Worm (Caenorhabditis elegans) whole organism, early embryonic: ENCODE measurements around the gene Y59E1A.4.
A peak's percentile ranks its signal among the peaks of the same experiment; 100 is the strongest.

Experiments used
- B0310.2 ChIP-seq: sonication (generic microtip); optimal IDR thresholded peaks from 2 replicates; lab custom pipeline; 2016; ENCODE audit warnings: mild to moderate bottlenecking, missing genetic modification characterization, missing compliant biosample characterization
- F13C5.2 ChIP-seq: sonication (generic microtip); optimal IDR thresholded peaks from 2 replicates; lab custom pipeline; 2017; ENCODE audit warnings: mild to moderate bottlenecking, missing genetic modification characterization, inconsistent platforms, missing compliant biosample characterization
- aly-1 ChIP-seq: sonication (generic microtip); optimal IDR thresholded peaks from 2 replicates; lab custom pipeline; 2016; ENCODE audit warnings: missing genetic modification characterization, missing compliant biosample characterization
- ama-1 ChIP-seq: fragments of 150-350 bp; optimal IDR thresholded peaks from 2 replicates; lab custom pipeline; 2014
- ceh-13 ChIP-seq: fragments of 200-800 bp; sonication (Bioruptor generic); optimal IDR thresholded peaks from 2 replicates; lab custom pipeline; 2018; ENCODE audit warnings: mild to moderate bottlenecking, missing genetic modification characterization, missing compliant biosample characterization
- ceh-36 ChIP-seq: sonication (generic microtip); optimal IDR thresholded peaks from 2 replicates; lab custom pipeline; 2016; ENCODE audit warnings: missing genetic modification characterization, inconsistent platforms, missing compliant biosample characterization
- ets-7 ChIP-seq: sonication (generic microtip); optimal IDR thresholded peaks from 2 replicates; lab custom pipeline; 2016; ENCODE audit warnings: missing genotype, missing genetic modification characterization, missing compliant biosample characterization
- flt-1 ChIP-seq: fragments of 200-800 bp; sonication (Bioruptor generic); IDR thresholded peaks from 2 replicates; pipeline ENCODE4 v1.3.6; 2022; ENCODE audit warnings: missing genetic modification characterization, missing compliant biosample characterization
- hmbx-1 ChIP-seq: sonication (generic microtip); optimal IDR thresholded peaks from 2 replicates; lab custom pipeline; 2016; ENCODE audit warnings: mild to moderate bottlenecking, missing genetic modification characterization, missing compliant biosample characterization
- hmg-4 ChIP-seq: fragments of 200-800 bp; sonication (Bioruptor generic); optimal IDR thresholded peaks from 2 replicates; lab custom pipeline; 2018; ENCODE audit warnings: mild to moderate bottlenecking, missing genetic modification characterization, missing compliant biosample characterization
- hnd-1 ChIP-seq: sonication (generic microtip); optimal IDR thresholded peaks from 2 replicates; lab custom pipeline; 2016; ENCODE audit warnings: missing genetic modification characterization, missing compliant biosample characterization
- pes-1 ChIP-seq: fragments of 200-800 bp; sonication (Bioruptor generic); IDR thresholded peaks from 2 replicates; pipeline ENCODE4 v1.3.6; 2022; ENCODE audit warnings: missing genetic modification reagents, missing genetic modification characterization, missing compliant biosample characterization
- scrt-1 ChIP-seq: fragments of 200-800 bp; sonication (Bioruptor generic); IDR thresholded peaks from 2 replicates; pipeline ENCODE4 v1.3.6; 2022; ENCODE audit warnings: missing genetic modification characterization, missing compliant biosample characterization
- sea-1 ChIP-seq: fragments of 200-800 bp; sonication (Bioruptor generic); conservative IDR thresholded peaks from 2 replicates; pipeline ENCODE4 v1.3.6; 2022; ENCODE audit warnings: missing genetic modification characterization, missing compliant biosample characterization
- tbx-11 ChIP-seq: fragments of 200-800 bp; sonication (Bioruptor generic); IDR thresholded peaks from 2 replicates; pipeline ENCODE4 v1.3.6; 2022; ENCODE audit warnings: missing genetic modification characterization, missing compliant biosample characterization
- tbx-37 ChIP-seq: fragments of 200-800 bp; sonication (Bioruptor generic); conservative IDR thresholded peaks from 2 replicates; pipeline ENCODE4 v1.3.6; 2022; ENCODE audit warnings: missing genetic modification reagents, missing genetic modification characterization, missing compliant biosample characterization
- tra-4 ChIP-seq: sonication (generic microtip); optimal IDR thresholded peaks from 2 replicates; lab custom pipeline; 2017; ENCODE audit warnings: missing genetic modification characterization, missing compliant biosample characterization

Gene Y59E1A.4

ce11 chrX:1971647-1972046, 31.9 kb upstream of the Y59E1A.4 start:
- TF ChIP-seq tra-4 (tag; lab: Kevin White, UChicago) (no peak), F13C5.2 (tag; lab: Kevin White, UChicago) (no peak), tbx-37 (GFP tag; lab: Robert Waterston, UW) (no peak), hmg-4 (GFP tag; lab: Kevin White, UChicago) (no peak), pes-1 (GFP tag; lab: Robert Waterston, UW) (no peak), ceh-13 (no peak), tbx-11 (GFP tag; lab: Robert Waterston, UW) (no peak), scrt-1 (GFP tag; lab: Robert Waterston, UW) (no peak), flt-1 (no peak), ets-7 (tag; lab: Kevin White, UChicago) (no peak), B0310.2 (tag; lab: Kevin White, UChicago) (no peak), ceh-36 (tag; lab: Kevin White, UChicago) (no peak), hmbx-1 (no peak), sea-1 (GFP tag; lab: Robert Waterston, UW) (no peak), aly-1 (no peak), ama-1 (lab: Kevin White, UChicago) (no peak), hnd-1 (tag; lab: Kevin White, UChicago) (no peak)

ce11 chrX:1969575-1969974, 29.8 kb upstream of the Y59E1A.4 start, which contains the start of gene str-79:
TSS of gene str-79 (plus strand) at chrX:1969875.
- TF ChIP-seq ets-7 (tag; lab: Kevin White, UChicago) (no peak), ceh-36 (tag; lab: Kevin White, UChicago) (no peak), tra-4 (tag; lab: Kevin White, UChicago) (no peak), hmbx-1 (no peak), F13C5.2 (tag; lab: Kevin White, UChicago) (no peak), hmg-4 (GFP tag; lab: Kevin White, UChicago) (no peak)

- TF ChIP-seq ets-7 (tag; lab: Kevin White, UChicago) (no peak), F13C5.2 (tag; lab: Kevin White, UChicago) (peak; percentile 29)
Observed at ce11 chrX:1964828-1965227, 25.0 kb upstream of the Y59E1A.4 start.

- no peak for TF ChIP-seq pes-1 (GFP tag; lab: Robert Waterston, UW)
- TF ChIP-seq tra-4 (tag; lab: Kevin White, UChicago), result no peak
- no peak for TF ChIP-seq sea-1 (GFP tag; lab: Robert Waterston, UW)
- no peak for TF ChIP-seq F13C5.2 (tag; lab: Kevin White, UChicago)
- TF ChIP-seq hmbx-1, result no peak
- no peak for TF ChIP-seq tbx-37 (GFP tag; lab: Robert Waterston, UW)
- TF ChIP-seq aly-1, result no peak
- no peak for TF ChIP-seq flt-1
- TF ChIP-seq hnd-1 (tag; lab: Kevin White, UChicago), result no peak
- TF ChIP-seq ceh-36 (tag; lab: Kevin White, UChicago), result no peak
- no peak for TF ChIP-seq hmg-4 (GFP tag; lab: Kevin White, UChicago)
- no peak for TF ChIP-seq ama-1 (lab: Kevin White, UChicago)
- TF ChIP-seq scrt-1 (GFP tag; lab: Robert Waterston, UW), result no peak
- no peak for TF ChIP-seq tbx-11 (GFP tag; lab: Robert Waterston, UW)
- TF ChIP-seq ets-7 (tag; lab: Kevin White, UChicago), result no peak
- TF ChIP-seq B0310.2 (tag; lab: Kevin White, UChicago), result no peak
Observed at ce11 chrX:1964411-1964810, 24.6 kb upstream of the Y59E1A.4 start.

ce11 chrX:1962273-1962672, 22.5 kb upstream of the Y59E1A.4 start, which contains the start of gene F52D2.7:
TSS of gene F52D2.7 (plus strand) at chrX:1962573.
- TF ChIP-seq hnd-1 (tag; lab: Kevin White, UChicago), result no peak

ce11 chrX:1960895-1961715, 21.3 kb upstream of the Y59E1A.4 start:
- TF ChIP-seq hmg-4 (GFP tag; lab: Kevin White, UChicago) (no peak), hmbx-1 (no peak), tbx-11 (GFP tag; lab: Robert Waterston, UW) (no peak), aly-1 (no peak), tbx-37 (GFP tag; lab: Robert Waterston, UW) (no peak), sea-1 (GFP tag; lab: Robert Waterston, UW) (no peak)

ce11 chrX:1959063-1959462, 19.3 kb upstream of the Y59E1A.4 start:
- TF ChIP-seq ceh-13 (no peak), ets-7 (tag; lab: Kevin White, UChicago) (no peak), tra-4 (tag; lab: Kevin White, UChicago) (no peak), tbx-11 (GFP tag; lab: Robert Waterston, UW) (no peak), hnd-1 (tag; lab: Kevin White, UChicago) (no peak), ama-1 (lab: Kevin White, UChicago) (no peak)

ce11 chrX:1939248-1939647, 539 bp downstream of the Y59E1A.4 start:
- 0 out of 2 replicates have a peak, but pooled peaks have one; percentile 8 for TF ChIP-seq flt-1
- no peak for TF ChIP-seq hmbx-1
- peak; percentile 34; the same call in 1 of the 2 replicates for TF ChIP-seq pes-1 (GFP tag; lab: Robert Waterston, UW)
